Worm (Caenorhabditis elegans) whole organism, L4 larva: ENCODE results near the gene F17H10.1.

Experiments
- D1046.2 ChIP-seq: fragments of 200-800 bp; sonication (Bioruptor generic); IDR thresholded peaks from 2 replicates; pipeline ENCODE4 v1.3.6; 2022; ENCODE audit warnings: missing genetic modification characterization, missing compliant biosample characterization
- F26F4.8 ChIP-seq: fragments of 200-800 bp; sonication (Bioruptor generic); conservative IDR thresholded peaks from 2 replicates; pipeline ENCODE4 v1.3.6; 2022; ENCODE audit warnings: missing genetic modification characterization, missing compliant biosample characterization
- F37D6.2 ChIP-seq: sonication (generic microtip); optimal IDR thresholded peaks from 2 replicates; lab custom pipeline; 2016; ENCODE audit warnings: mild to moderate bottlenecking, missing genetic modification characterization, missing compliant biosample characterization
- R02D3.7 ChIP-seq: fragments of 150-350 bp; sonication (generic microtip); optimal IDR thresholded peaks from 3 replicates; lab custom pipeline; 2014; ENCODE audit warnings: missing biosample characterization, missing genetic modification characterization
- Y105C5A.15 ChIP-seq: fragments of 200-800 bp; sonication (Bioruptor generic); IDR thresholded peaks from 2 replicates; pipeline ENCODE4 v1.3.6; 2022; ENCODE audit warnings: missing genetic modification characterization, missing compliant biosample characterization
- Y48G9A.11 ChIP-seq: fragments of 200-800 bp; sonication (Bioruptor generic); IDR thresholded peaks from 2 replicates; pipeline ENCODE4 v1.3.6; 2022; ENCODE audit warnings: missing genetic modification reagents, missing genetic modification characterization, missing compliant biosample characterization
- Y75B8A.6 ChIP-seq: fragments of 200-800 bp; sonication (Bioruptor generic); IDR thresholded peaks from 2 replicates; pipeline ENCODE4 v1.3.6; 2022; ENCODE audit warnings: missing genetic modification reagents, missing genetic modification characterization, missing compliant biosample characterization
- ZK546.5 ChIP-seq, 2 experiments: sonication (generic microtip); optimal IDR thresholded peaks; 2 replicates each; lab custom pipeline; 2017; ENCODE audit warnings: missing biosample characterization in 2 of 2, missing genetic modification characterization in 2 of 2
- ceh-20 ChIP-seq: fragments of 200-800 bp; sonication (Bioruptor generic); IDR thresholded peaks from 2 replicates; pipeline ENCODE4 v1.3.6; 2022; ENCODE audit warnings: missing genetic modification reagents, missing genetic modification characterization, missing compliant biosample characterization
- ceh-82 ChIP-seq: sonication (generic microtip); optimal IDR thresholded peaks from 2 replicates; lab custom pipeline; 2017; ENCODE audit warnings: missing biosample characterization, missing genetic modification characterization
- ces-1 ChIP-seq: fragments of 150-350 bp; sonication (generic microtip); optimal IDR thresholded peaks from 4 replicates; lab custom pipeline; 2014; ENCODE audit warnings: missing biosample characterization, missing genetic modification reagents, missing genetic modification characterization
- cey-2 ChIP-seq: sonication (generic microtip); optimal IDR thresholded peaks from 3 replicates; lab custom pipeline; 2017; ENCODE audit warnings: missing genetic modification characterization, mild to moderate bottlenecking, missing compliant biosample characterization, antibody characterized with exemption, borderline replicate concordance; ENCODE audit not compliant: insufficient read depth
- ctbp-1 ChIP-seq: fragments of 200-800 bp; sonication (Bioruptor generic); IDR thresholded peaks from 2 replicates; pipeline ENCODE4 v1.3.6; 2022; ENCODE audit warnings: missing genetic modification reagents, missing genetic modification characterization, missing compliant biosample characterization
- daf-8 ChIP-seq: fragments of 200-800 bp; sonication (Bioruptor generic); IDR thresholded peaks from 2 replicates; pipeline ENCODE4 v1.3.6; 2022; ENCODE audit warnings: missing genetic modification characterization, missing compliant biosample characterization
- dmd-8 ChIP-seq: fragments of 200-800 bp; sonication (Bioruptor generic); IDR thresholded peaks from 2 replicates; pipeline ENCODE4 v1.3.6; 2022; ENCODE audit warnings: missing genetic modification characterization, missing compliant biosample characterization
- dmd-9 ChIP-seq: fragments of 200-800 bp; sonication (Bioruptor generic); IDR thresholded peaks from 2 replicates; pipeline ENCODE4 v1.3.6; 2022; ENCODE audit warnings: missing genetic modification reagents, missing genetic modification characterization, missing compliant biosample characterization
- dpl-1 ChIP-seq: fragments of 150-350 bp; optimal IDR thresholded peaks from 2 replicates; lab custom pipeline; 2014; ENCODE audit warnings: missing biosample characterization, missing genetic modification reagents, missing genetic modification characterization
- dve-1 ChIP-seq: sonication (generic microtip); optimal IDR thresholded peaks from 2 replicates; lab custom pipeline; 2017; ENCODE audit warnings: antibody characterized with exemption, mild to moderate bottlenecking, missing genetic modification characterization, missing compliant biosample characterization; ENCODE audit not compliant: insufficient read depth
- egl-27 ChIP-seq: sonication (generic microtip); optimal IDR thresholded peaks from 3 replicates; lab custom pipeline; 2017; ENCODE audit warnings: missing biosample characterization, missing genetic modification reagents, missing genetic modification characterization
- fos-1 ChIP-seq: fragments of 150-350 bp; optimal IDR thresholded peaks from 2 replicates; lab custom pipeline; 2014; ENCODE audit warnings: missing biosample characterization, missing genetic modification characterization
- gei-8 ChIP-seq: fragments of 200-800 bp; sonication (Bioruptor generic); optimal IDR thresholded peaks from 2 replicates; lab custom pipeline; 2018; ENCODE audit warnings: mild to moderate bottlenecking, missing genetic modification characterization, missing compliant biosample characterization
- hif-1 ChIP-seq, 2 experiments: sonication (generic microtip); optimal IDR thresholded peaks; 2 replicates each; lab custom pipeline; 2016 to 2017; ENCODE audit warnings: missing compliant biosample characterization in 2 of 2, missing genetic modification characterization in 2 of 2, missing genetic modification reagents in 2 of 2, missing genotype in 2 of 2, mild to moderate bottlenecking in 1 of 2
- hlh-11 ChIP-seq: fragments of 200-800 bp; sonication (Bioruptor generic); optimal IDR thresholded peaks from 2 replicates; lab custom pipeline; 2018; ENCODE audit warnings: mild to moderate bottlenecking, missing genetic modification characterization, missing compliant biosample characterization
- jun-1 ChIP-seq: fragments of 150-350 bp; optimal IDR thresholded peaks from 2 replicates; lab custom pipeline; 2014; ENCODE audit warnings: missing biosample characterization, missing genetic modification reagents, missing genetic modification characterization
- lin-1 ChIP-seq: fragments of 200-800 bp; sonication (Bioruptor generic); IDR thresholded peaks from 2 replicates; pipeline ENCODE4 v1.3.6; 2022; ENCODE audit warnings: missing genetic modification reagents, missing genetic modification characterization, missing compliant biosample characterization
- lin-13 ChIP-seq: fragments of 150-350 bp; optimal IDR thresholded peaks from 2 replicates; lab custom pipeline; 2014; ENCODE audit warnings: missing biosample characterization, missing genetic modification reagents, missing genetic modification characterization
- lin-29 ChIP-seq: fragments of 200-800 bp; sonication (Bioruptor generic); IDR thresholded peaks from 2 replicates; pipeline ENCODE4 v1.3.6; 2022; ENCODE audit warnings: missing genetic modification reagents, missing genetic modification characterization, missing compliant biosample characterization
- lin-38 ChIP-seq: fragments of 200-800 bp; sonication (Bioruptor generic); IDR thresholded peaks from 2 replicates; pipeline ENCODE4 v1.3.6; 2022; ENCODE audit warnings: missing genetic modification reagents, missing genetic modification characterization, missing compliant biosample characterization
- lsy-2 ChIP-seq, 2 experiments: fragments of 150-350 bp in 1 of 2; sonication (generic microtip) in 1 of 2; optimal IDR thresholded peaks; 2 replicates each; lab custom pipeline; 2014 to 2017; ENCODE audit warnings: missing biosample characterization in 2 of 2, missing genetic modification characterization in 2 of 2
- madf-9 ChIP-seq: fragments of 200-800 bp; sonication (Bioruptor generic); conservative IDR thresholded peaks from 2 replicates; pipeline ENCODE4 v1.3.6; 2022; ENCODE audit warnings: missing genetic modification reagents, missing genetic modification characterization, missing compliant biosample characterization
- mdl-1 ChIP-seq, 2 experiments: fragments of 150-350 bp in 1 of 2; sonication (generic microtip) in 1 of 2; optimal IDR thresholded peaks; 2 replicates each; lab custom pipeline; 2014 to 2017; ENCODE audit warnings: missing biosample characterization in 2 of 2, missing genetic modification characterization in 2 of 2
- mxl-2 ChIP-seq: fragments of 200-800 bp; sonication (Bioruptor generic); conservative IDR thresholded peaks from 2 replicates; pipeline ENCODE4 v1.3.6; 2022; ENCODE audit warnings: missing genetic modification reagents, missing genetic modification characterization, missing compliant biosample characterization
- nhr-25 ChIP-seq: sonication (generic microtip); optimal IDR thresholded peaks from 2 replicates; lab custom pipeline; 2017; ENCODE audit warnings: missing genetic modification characterization, mild to moderate bottlenecking, missing compliant biosample characterization, antibody characterized with exemption, moderate library complexity, borderline replicate concordance; ENCODE audit not compliant: insufficient read depth
- nhr-42 ChIP-seq: fragments of 200-800 bp; sonication (Bioruptor generic); IDR thresholded peaks from 2 replicates; pipeline ENCODE4 v1.3.6; 2022; ENCODE audit warnings: missing genetic modification characterization, missing compliant biosample characterization
- nhr-76 ChIP-seq: fragments of 150-350 bp; optimal IDR thresholded peaks from 2 replicates; lab custom pipeline; 2014; ENCODE audit warnings: missing biosample characterization, missing genetic modification characterization
- nhr-77 ChIP-seq: fragments of 150-350 bp; optimal IDR thresholded peaks from 2 replicates; lab custom pipeline; 2014; ENCODE audit warnings: missing biosample characterization, missing genetic modification characterization
- rbr-2 ChIP-seq: sonication (generic microtip); optimal IDR thresholded peaks from 2 replicates; lab custom pipeline; 2016; ENCODE audit warnings: missing genotype, missing genetic modification characterization, missing compliant biosample characterization
- saeg-2 ChIP-seq: fragments of 200-800 bp; sonication (Bioruptor generic); IDR thresholded peaks from 2 replicates; pipeline ENCODE4 v1.3.6; 2022; ENCODE audit warnings: missing genetic modification reagents, missing genetic modification characterization, missing compliant biosample characterization
- sdz-12 ChIP-seq: fragments of 200-800 bp; sonication (Bioruptor generic); optimal IDR thresholded peaks from 2 replicates; lab custom pipeline; 2018; ENCODE audit warnings: mild to moderate bottlenecking, missing genetic modification characterization, missing compliant biosample characterization
- skn-1 ChIP-seq: fragments of 150-350 bp; optimal IDR thresholded peaks from 2 replicates; lab custom pipeline; 2014; ENCODE audit warnings: missing biosample characterization, missing genetic modification characterization
- tag-97 ChIP-seq: fragments of 200-800 bp; sonication (Bioruptor generic); IDR thresholded peaks from 2 replicates; pipeline ENCODE4 v1.3.6; 2022; ENCODE audit warnings: missing genetic modification characterization, missing compliant biosample characterization
- tra-1 ChIP-seq: fragments of 200-800 bp; sonication (Bioruptor generic); IDR thresholded peaks from 2 replicates; pipeline ENCODE4 v1.3.6; 2022; ENCODE audit warnings: missing genetic modification reagents, missing genetic modification characterization, missing compliant biosample characterization
- unc-130 ChIP-seq: sonication (generic microtip); optimal IDR thresholded peaks from 2 replicates; lab custom pipeline; 2016; ENCODE audit warnings: missing genetic modification reagents, missing genetic modification characterization, missing compliant biosample characterization
- unc-39 ChIP-seq: sonication (generic microtip); optimal IDR thresholded peaks from 2 replicates; lab custom pipeline; 2017; ENCODE audit warnings: missing biosample characterization, missing genetic modification characterization
- zag-1 ChIP-seq: fragments of 150-350 bp; optimal IDR thresholded peaks from 2 replicates; lab custom pipeline; 2014; ENCODE audit warnings: missing biosample characterization, missing genetic modification characterization
- zfp-2 ChIP-seq: sonication (generic microtip); optimal IDR thresholded peaks from 2 replicates; lab custom pipeline; 2016; ENCODE audit warnings: mild to moderate bottlenecking, missing genetic modification characterization, missing compliant biosample characterization
- zfp-3 ChIP-seq: fragments of 200-800 bp; sonication (Bioruptor generic); conservative IDR thresholded peaks from 2 replicates; pipeline ENCODE4 v1.3.6; 2022; ENCODE audit warnings: missing genetic modification reagents, missing genetic modification characterization, missing compliant biosample characterization
- zip-11 ChIP-seq: fragments of 200-800 bp; sonication (Bioruptor generic); IDR thresholded peaks from 2 replicates; pipeline ENCODE4 v1.3.6; 2022; ENCODE audit warnings: missing genetic modification characterization, missing compliant biosample characterization
- zip-2 ChIP-seq: fragments of 150-350 bp; optimal IDR thresholded peaks from 2 replicates; lab custom pipeline; 2014; ENCODE audit warnings: missing biosample characterization, missing genetic modification characterization
- ztf-11 ChIP-seq: fragments of 150-350 bp; optimal IDR thresholded peaks from 2 replicates; lab custom pipeline; 2014; ENCODE audit warnings: missing biosample characterization, missing genetic modification characterization
- ztf-7 ChIP-seq: fragments of 150-350 bp; optimal IDR thresholded peaks from 2 replicates; lab custom pipeline; 2014; ENCODE audit warnings: missing biosample characterization, missing genetic modification characterization

F17H10.1 gene

DNA sequence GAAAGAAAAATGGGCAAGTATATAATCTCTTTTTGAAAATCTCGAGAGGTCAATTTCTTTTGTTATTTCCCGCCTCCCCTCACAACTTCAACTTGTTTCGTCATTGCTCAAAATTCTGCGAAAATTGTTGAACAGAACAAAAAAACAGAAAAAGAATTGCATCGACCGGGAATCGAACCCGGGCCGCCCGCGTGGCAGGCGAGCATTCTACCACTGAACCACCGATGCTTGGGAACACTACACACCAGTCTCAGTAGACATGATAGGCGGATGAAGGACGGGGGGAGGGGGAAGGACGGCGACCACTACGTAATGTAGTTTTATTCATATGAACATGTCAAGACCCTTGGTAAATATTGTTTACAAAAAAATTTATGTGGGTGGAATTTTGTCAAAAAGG is 16.1 kb downstream of the F17H10.1 start (continued):
- TF ChIP-seq skn-1 (tag; lab: Kevin White, UChicago): no peak
- peak; percentile 76 for TF ChIP-seq gei-8 (GFP tag; lab: Kevin White, UChicago)
- peak; percentile 88 for TF ChIP-seq sdz-12
- peak; percentile 71 for TF ChIP-seq Y48G9A.11 (GFP tag; lab: Robert Waterston, UW)
- peak; percentile 59; the same call in 1 of the 2 replicates for TF ChIP-seq zip-11
- TF ChIP-seq zfp-3 (GFP tag; lab: Robert Waterston, UW): peak; percentile 78
- no peak for TF ChIP-seq ztf-7 (tag; lab: Kevin White, UChicago)
- peak; percentile 77 for TF ChIP-seq nhr-42
- peak; percentile 82 for TF ChIP-seq lin-38
- TF ChIP-seq rbr-2 (tag; lab: Kevin White, UChicago): peak; percentile 74
- peak; percentile 89 for TF ChIP-seq ctbp-1 (GFP tag; lab: Robert Waterston, UW)
- no peak for TF ChIP-seq ces-1 (GFP tag; lab: Kevin White, UChicago)
- TF ChIP-seq ZK546.5 (tag; optimal IDR thresholded peaks at IDR 0.05; lab: Kevin White, UChicago): no peak
- peak; percentile 56 for TF ChIP-seq jun-1 (tag; lab: Kevin White, UChicago)
- TF ChIP-seq dmd-8 (GFP tag; lab: Robert Waterston, UW): no peak; the same call in 1 of the 2 replicates
- TF ChIP-seq fos-1 (tag; lab: Kevin White, UChicago): no peak
- no peak for TF ChIP-seq R02D3.7 (tag; lab: Kevin White, UChicago)
- peak in 1 of 2 experiments; percentile 59 for TF ChIP-seq lsy-2 (tag; optimal IDR thresholded peaks at IDR 0.05; lab: Kevin White, UChicago)
- TF ChIP-seq lin-29 (GFP tag; lab: Robert Waterston, UW): peak; percentile 52; the same call in 1 of the 2 replicates
- TF ChIP-seq mdl-1 (tag; optimal IDR thresholded peaks at IDR 0.05; lab: Kevin White, UChicago): peak; percentile 34 to 59
- TF ChIP-seq dmd-9: peak; percentile 67
- no peak for TF ChIP-seq tag-97 (GFP tag; lab: Robert Waterston, UW)
- TF ChIP-seq ztf-11 (tag; lab: Kevin White, UChicago): no peak
- peak; percentile 84 for TF ChIP-seq saeg-2 (GFP tag; lab: Robert Waterston, UW)
- peak; percentile 11 for TF ChIP-seq zip-2 (tag; lab: Kevin White, UChicago)
- peak; percentile 64 for TF ChIP-seq F37D6.2 (tag; lab: Kevin White, UChicago)
- no peak for TF ChIP-seq ceh-82
- TF ChIP-seq Y105C5A.15: peak; percentile 97
- TF ChIP-seq madf-9 (GFP tag; lab: Robert Waterston, UW): peak; percentile 88
- TF ChIP-seq nhr-77 (tag; lab: Kevin White, UChicago): no peak
- TF ChIP-seq dpl-1 (GFP tag; lab: Kevin White, UChicago): no peak
- no peak for TF ChIP-seq zag-1 (tag; lab: Kevin White, UChicago)
- TF ChIP-seq egl-27: no peak
- peak; percentile 4 for TF ChIP-seq zfp-2 (tag; lab: Kevin White, UChicago)
- TF ChIP-seq unc-130 (GFP tag; lab: Kevin White, UChicago): peak; percentile 64
- no peak for TF ChIP-seq nhr-76 (tag; lab: Kevin White, UChicago)
- TF ChIP-seq ceh-20 (GFP tag; lab: Robert Waterston, UW): peak; percentile 86
- no peak; the same call in 1 of the 2 replicates for TF ChIP-seq Y75B8A.6
- peak; percentile 60 for TF ChIP-seq dve-1 (tag; lab: Kevin White, UChicago)
- peak; percentile 79 for TF ChIP-seq tra-1 (GFP tag; lab: Robert Waterston, UW)
- peak; percentile 83 for TF ChIP-seq lin-1 (GFP tag; lab: Robert Waterston, UW)
- TF ChIP-seq nhr-25: peak; percentile 12
- TF ChIP-seq hlh-11: peak; percentile 76
- TF ChIP-seq daf-8: no peak
- TF ChIP-seq cey-2 (tag; lab: Kevin White, UChicago): no peak
- TF ChIP-seq F26F4.8: peak; percentile 80; the same call in 1 of the 2 replicates
- TF ChIP-seq unc-39: no peak
- peak; percentile 69 for TF ChIP-seq mxl-2 (GFP tag; lab: Robert Waterston, UW)
- peak; percentile 4 for TF ChIP-seq lin-13 (GFP tag; lab: Kevin White, UChicago)
- TF ChIP-seq D1046.2 (GFP tag; lab: Robert Waterston, UW): peak; percentile 87
- peak; percentile 28 to 75 for TF ChIP-seq hif-1 (tag; optimal IDR thresholded peaks at IDR 0.05; lab: Kevin White, UChicago)
